Worm (Caenorhabditis elegans): ENCODE measurements around the gene soc-2.

- TF ChIP-seq somi-1 (GFP tag; optimal IDR thresholded peaks at IDR 0.05): no peak
- no peak for TF ChIP-seq dox-1 (GFP tag; IDR thresholded peaks at IDR 0.05)
- TF ChIP-seq snpc-1.3 (tag; optimal IDR thresholded peaks at IDR 0.05; ENCODE audit: insufficient read depth): no peak
- no peak for TF ChIP-seq F37B4.10 (GFP tag; IDR thresholded peaks at IDR 0.05)
- no peak for TF ChIP-seq sdz-38 (tag; optimal IDR thresholded peaks at IDR 0.05)
- no peak for TF ChIP-seq Y79H2A.3 (GFP tag; conservative IDR thresholded peaks at IDR 0.05)
- no peak for TF ChIP-seq nfyb-1 (GFP tag; IDR thresholded peaks at IDR 0.05)
Measured at ce11 chrIV:5101945-5102344, 50.3 kb downstream of the soc-2 start.

All from whole organism, young adult.